Fruit fly (Drosophila melanogaster): Measurements from ENCODE around the gene pum.

pum gene

DNA sequence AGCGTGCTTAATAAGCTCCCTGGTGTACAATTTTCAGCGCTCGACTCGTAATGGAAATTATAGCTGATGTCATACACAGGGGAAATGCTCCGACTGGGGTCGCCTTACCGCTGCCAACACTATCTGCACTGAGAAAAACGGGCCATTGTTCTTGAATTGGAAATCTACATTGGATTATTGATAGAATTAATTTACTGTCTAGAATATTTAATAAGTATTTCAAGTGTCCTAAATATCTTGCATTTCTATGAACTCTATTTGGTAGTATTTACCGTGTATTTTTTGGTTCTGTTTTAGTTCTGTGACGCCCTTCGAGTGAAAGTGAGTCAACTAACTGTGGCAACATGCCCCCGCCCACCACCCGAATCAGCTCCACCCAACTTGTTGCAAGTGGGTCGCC is 154.1 kb downstream of the pum start (continued):
- no peak for TF ChIP-seq HHEX (GFP tag; optimal IDR thresholded peaks at IDR 0.05)
- no peak for TF ChIP-seq ase (GFP tag; IDR thresholded peaks at IDR 0.05)
- no peak for TF ChIP-seq CG10565 (GFP tag; optimal IDR thresholded peaks at IDR 0.05)
- peak; percentile 40; the same call in 1 of the 2 replicates for TF ChIP-seq slbo (GFP tag; IDR thresholded peaks at IDR 0.05)
- TF ChIP-seq nerfin-1 (tag; optimal IDR thresholded peaks at IDR 0.05) = peak; percentile 14
- TF ChIP-seq CG8359 (GFP tag; optimal IDR thresholded peaks at IDR 0.05; ENCODE audit: borderline replicate concordance) = no peak
- TF ChIP-seq CG31224 (GFP tag; IDR thresholded peaks at IDR 0.05) = no peak
- no peak for TF ChIP-seq ems (GFP tag; optimal IDR thresholded peaks at IDR 0.05)
- TF ChIP-seq Elba2 (GFP tag; optimal IDR thresholded peaks at IDR 0.05) = no peak
- no peak for TF ChIP-seq CG33213 (GFP tag; optimal IDR thresholded peaks at IDR 0.05)
- no peak for TF ChIP-seq Sry-β (GFP tag; optimal IDR thresholded peaks at IDR 0.05)
- TF ChIP-seq unc-4 (GFP tag; IDR thresholded peaks at IDR 0.05; ENCODE audit: partially characterized antibody) = no peak
- peak; percentile 75 for TF ChIP-seq abd-A (tag; optimal IDR thresholded peaks at IDR 0.05)
- no peak for TF ChIP-seq Hey (tag; optimal IDR thresholded peaks at IDR 0.05)
- no peak for TF ChIP-seq CG8944 (GFP tag; optimal IDR thresholded peaks at IDR 0.05)
- TF ChIP-seq hb (GFP tag; IDR thresholded peaks at IDR 0.05; ENCODE audit: partially characterized antibody) = no peak
- no peak for TF ChIP-seq CG3995 (GFP tag; optimal IDR thresholded peaks at IDR 0.05)
- no peak for TF ChIP-seq croc (GFP tag; conservative IDR thresholded peaks at IDR 0.05)
- TF ChIP-seq CG15601 (tag; optimal IDR thresholded peaks at IDR 0.05) = no peak
- TF ChIP-seq klu (GFP tag; IDR thresholded peaks at IDR 0.05) = no peak
- peak; percentile 45 for TF ChIP-seq CG2712 (tag; optimal IDR thresholded peaks at IDR 0.05)
- TF ChIP-seq repo (GFP tag; optimal IDR thresholded peaks at IDR 0.05) = no peak
- TF ChIP-seq yki (optimal IDR thresholded peaks at IDR 0.05) = no peak
- TF ChIP-seq pros (GFP tag; optimal IDR thresholded peaks at IDR 0.05) = no peak
- TF ChIP-seq CG11093 (GFP tag; IDR thresholded peaks at IDR 0.05) = no peak
- no peak for TF ChIP-seq pzg (GFP tag; optimal IDR thresholded peaks at IDR 0.05)
- TF ChIP-seq lilli (GFP tag; optimal IDR thresholded peaks at IDR 0.05) = peak; percentile 27
- no peak for TF ChIP-seq CG34376 (GFP tag; optimal IDR thresholded peaks at IDR 0.05)
- peak; percentile 34; the same call in 1 of the 2 replicates for TF ChIP-seq CG14441 (GFP tag; IDR thresholded peaks at IDR 0.05)
- no peak for TF ChIP-seq CG1529 (GFP tag; optimal IDR thresholded peaks at IDR 0.05)
- peak; percentile 60 for TF ChIP-seq sob (GFP tag; IDR thresholded peaks at IDR 0.05)
- TF ChIP-seq CG6254 (GFP tag; optimal IDR thresholded peaks at IDR 0.05) = no peak
- TF ChIP-seq nmo (GFP tag; optimal IDR thresholded peaks at IDR 0.05) = peak; percentile 9
- peak; percentile 37; the same call in 1 of the 3 replicates for TF ChIP-seq tgo (GFP tag; IDR thresholded peaks at IDR 0.05)
- peak; percentile 23 for TF ChIP-seq CG8924 (tag; optimal IDR thresholded peaks at IDR 0.05)
- peak; percentile 54 for TF ChIP-seq CG12769 (tag; optimal IDR thresholded peaks at IDR 0.05)
- peak; percentile 68 for TF ChIP-seq dysf (GFP tag; IDR thresholded peaks at IDR 0.05)
- TF ChIP-seq CG12391 (tag; optimal IDR thresholded peaks at IDR 0.05) = peak; percentile 36
- 0 out of 2 replicates have a peak, but pooled peaks have one; percentile 25 for TF ChIP-seq CG32772 (GFP tag; IDR thresholded peaks at IDR 0.05)
- TF ChIP-seq ranshi (GFP tag; IDR thresholded peaks at IDR 0.05) = no peak
- no peak for TF ChIP-seq tup (GFP tag; optimal IDR thresholded peaks at IDR 0.05)
- peak; percentile 42 for TF ChIP-seq CG2120 (GFP tag; optimal IDR thresholded peaks at IDR 0.05)
- no peak for TF ChIP-seq sima (GFP tag; optimal IDR thresholded peaks at IDR 0.05)
- TF ChIP-seq Dip3 (GFP tag; optimal IDR thresholded peaks at IDR 0.05) = no peak
- no peak for TF ChIP-seq Taf1 (GFP tag; IDR thresholded peaks at IDR 0.05)
- TF ChIP-seq Hr39 (optimal IDR thresholded peaks at IDR 0.05) = no peak
- TF ChIP-seq CG9797 (GFP tag; optimal IDR thresholded peaks at IDR 0.05) = no peak
- 0 out of 3 replicates have a peak, but pooled peaks have one; percentile 14 for TF ChIP-seq Aef1 (GFP tag; IDR thresholded peaks at IDR 0.05)
- TF ChIP-seq D (optimal IDR thresholded peaks at IDR 0.05) = no peak
- peak; percentile 15 for TF ChIP-seq D (GFP tag; optimal IDR thresholded peaks at IDR 0.05)
- TF ChIP-seq CG18764 (GFP tag; optimal IDR thresholded peaks at IDR 0.05) = no peak
- no peak for TF ChIP-seq CG12236 (GFP tag; optimal IDR thresholded peaks at IDR 0.05)
- TF ChIP-seq CG12659 (GFP tag; optimal IDR thresholded peaks at IDR 0.05) = peak; percentile 26
